Worm (Caenorhabditis elegans) whole organism, mixed stage, embryonic: ENCODE results near the gene lys-1.

Source experiments
- blmp-1 ChIP-seq: fragments of 150-350 bp; optimal IDR thresholded peaks from 2 replicates; lab custom pipeline; 2014; ENCODE audit warnings: missing biosample characterization, missing genetic modification characterization
- ceh-39 ChIP-seq: fragments of 150-350 bp; optimal IDR thresholded peaks from 2 replicates; lab custom pipeline; 2014; ENCODE audit warnings: missing biosample characterization, missing genetic modification characterization
- elt-3 ChIP-seq: fragments of 150-350 bp; optimal IDR thresholded peaks from 2 replicates; lab custom pipeline; 2014; ENCODE audit warnings: missing biosample characterization, missing genetic modification characterization
- ham-2 ChIP-seq: fragments of 200-800 bp; sonication (Bioruptor generic); optimal IDR thresholded peaks from 2 replicates; lab custom pipeline; 2018; ENCODE audit warnings: mild to moderate bottlenecking, missing genetic modification characterization, missing compliant biosample characterization
- mab-5 ChIP-seq: fragments of 150-350 bp; optimal IDR thresholded peaks from 2 replicates; lab custom pipeline; 2014; ENCODE audit warnings: missing biosample characterization, missing genetic modification characterization
- mep-1 ChIP-seq: fragments of 150-350 bp; optimal IDR thresholded peaks from 2 replicates; lab custom pipeline; 2017; ENCODE audit warnings: missing biosample characterization, missing genetic modification reagents, missing genetic modification characterization, inconsistent platforms
- mls-2 ChIP-seq: sonication (generic microtip); optimal IDR thresholded peaks from 2 replicates; lab custom pipeline; 2016; ENCODE audit warnings: mild to moderate bottlenecking, missing genetic modification characterization, moderate library complexity, missing compliant biosample characterization
- nhr-12 ChIP-seq: fragments of 150-350 bp; optimal IDR thresholded peaks from 2 replicates; lab custom pipeline; 2014; ENCODE audit warnings: missing biosample characterization, missing genetic modification characterization
- nhr-237 ChIP-seq: fragments of 150-350 bp; optimal IDR thresholded peaks from 2 replicates; lab custom pipeline; 2014; ENCODE audit warnings: missing biosample characterization, missing genetic modification characterization
- snpc-4 ChIP-seq: fragments of 150-350 bp; optimal IDR thresholded peaks from 2 replicates; lab custom pipeline; 2014; ENCODE audit warnings: missing biosample characterization, missing genetic modification characterization
- unc-39 ChIP-seq: fragments of 150-350 bp; optimal IDR thresholded peaks from 2 replicates; lab custom pipeline; 2014; ENCODE audit warnings: missing biosample characterization, missing genetic modification characterization
- unc-62 ChIP-seq: fragments of 150-350 bp; optimal IDR thresholded peaks from 2 replicates; lab custom pipeline; 2014; ENCODE audit warnings: missing biosample characterization, missing genetic modification reagents, missing genetic modification characterization
- zip-8 ChIP-seq: fragments of 150-350 bp; optimal IDR thresholded peaks from 2 replicates; lab custom pipeline; 2014; ENCODE audit warnings: missing biosample characterization, missing genetic modification characterization
- ztf-11 ChIP-seq: fragments of 150-350 bp; optimal IDR thresholded peaks from 2 replicates; lab custom pipeline; 2014; ENCODE audit warnings: missing biosample characterization, missing genetic modification characterization

ce11 chrV:10256050-10256449 is 21.7 kb upstream of the lys-1 start, which contains the start of gene nhr-232:
- no peak for TF ChIP-seq elt-3 (tag; lab: Kevin White, UChicago)
- no peak for TF ChIP-seq unc-39
- TF ChIP-seq unc-62 (GFP tag; lab: Kevin White, UChicago) = no peak
- TF ChIP-seq nhr-237 = no peak
- no peak for TF ChIP-seq mep-1 (tag; lab: Kevin White, UChicago)
- TF ChIP-seq mab-5 (tag; lab: Kevin White, UChicago) = no peak
- TF ChIP-seq blmp-1 (tag; lab: Kevin White, UChicago) = no peak
- TF ChIP-seq nhr-12 = no peak
- TF ChIP-seq snpc-4 = no peak
- TF ChIP-seq ztf-11 (tag; lab: Kevin White, UChicago) = no peak
- no peak for TF ChIP-seq mls-2 (tag; lab: Kevin White, UChicago)
- TF ChIP-seq ham-2 (GFP tag; lab: Kevin White, UChicago) = no peak
- no peak for TF ChIP-seq zip-8 (tag; lab: Kevin White, UChicago)
- no peak for TF ChIP-seq ceh-39
